Worm (Caenorhabditis elegans) whole organism, L3 larva: ENCODE data around the gene citk-2.

Experiments
- ceh-82 ChIP-seq: fragments of 150-350 bp; optimal IDR thresholded peaks from 2 replicates; lab custom pipeline; 2014; ENCODE audit warnings: missing biosample characterization, missing genetic modification characterization
- elt-3 ChIP-seq, 3 experiments: fragments of 150-350 bp in 1 of 3; sonication (generic microtip) in 2 of 3; optimal IDR thresholded peaks; 2 replicates in 2 of 3; 4 replicates in 1 of 3; lab custom pipeline; 2014 to 2017; ENCODE audit warnings: missing biosample characterization in 3 of 3, missing genetic modification characterization in 3 of 3
- fkh-10 ChIP-seq: sonication (generic microtip); optimal IDR thresholded peaks from 2 replicates; lab custom pipeline; 2017; ENCODE audit warnings: missing biosample characterization, missing genetic modification reagents, missing genetic modification characterization
- lin-39 ChIP-seq: fragments of 150-350 bp; optimal IDR thresholded peaks from 2 replicates; lab custom pipeline; 2018; ENCODE audit warnings: missing biosample characterization, missing genetic modification reagents, missing genetic modification characterization

DNA sequence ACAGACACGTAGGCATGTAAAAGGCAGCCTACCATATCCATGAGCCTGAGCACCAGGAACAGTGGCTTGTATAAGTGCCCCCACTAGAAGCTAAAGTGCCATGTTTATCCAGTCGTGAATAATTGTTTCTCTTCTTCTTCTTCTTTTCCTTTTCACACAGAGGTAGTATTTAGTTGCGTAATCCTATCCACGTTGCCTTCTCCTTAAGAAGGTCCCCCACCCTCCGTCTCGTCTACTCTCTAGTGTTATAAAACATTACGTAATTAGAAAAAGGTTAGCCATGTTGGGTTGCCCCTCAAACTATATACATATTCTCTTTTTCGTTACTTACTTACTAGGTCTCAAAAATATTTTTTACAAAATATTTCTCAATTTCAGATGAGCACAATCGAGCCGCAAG is 12.7 kb upstream of the citk-2 start:
- TF ChIP-seq ceh-82 (tag; lab: Kevin White, UChicago) = no peak
- TF ChIP-seq elt-3 (tag; optimal IDR thresholded peaks at IDR 0.05; lab: Kevin White, UChicago) = no peak
- no peak for TF ChIP-seq lin-39
- no peak for TF ChIP-seq fkh-10
